Worm (Caenorhabditis elegans): Measurements from ENCODE around the gene tyr-2.

- TF ChIP-seq tbp1 (GFP tag; optimal IDR thresholded peaks at IDR 0.05) (no peak), pha-4 (tag; optimal IDR thresholded peaks at IDR 0.05) (no peak)
Observed at ce11 chrIII:13721066-13721465, 23.0 kb upstream of the tyr-2 start.

All from whole organism, young adult.